Worm (Caenorhabditis elegans) whole organism, L4 larva: ENCODE results near the gene K05F1.9.
"Not testable (repeated sequence)": the region's sequence is repeated elsewhere in the genome, so short reads cannot be mapped to it uniquely, and the experiment has no call there.

Experiments used
- hif-1 ChIP-seq, 2 experiments: sonication (generic microtip); optimal IDR thresholded peaks; 2 replicates each; lab custom pipeline; 2016 to 2017; ENCODE audit warnings: missing compliant biosample characterization in 2 of 2, missing genetic modification characterization in 2 of 2, missing genetic modification reagents in 2 of 2, missing genotype in 2 of 2, mild to moderate bottlenecking in 1 of 2
- mxl-2 ChIP-seq: fragments of 200-800 bp; sonication (Bioruptor generic); conservative IDR thresholded peaks from 2 replicates; pipeline ENCODE4 v1.3.6; 2022; ENCODE audit warnings: missing genetic modification reagents, missing genetic modification characterization, missing compliant biosample characterization

DNA sequence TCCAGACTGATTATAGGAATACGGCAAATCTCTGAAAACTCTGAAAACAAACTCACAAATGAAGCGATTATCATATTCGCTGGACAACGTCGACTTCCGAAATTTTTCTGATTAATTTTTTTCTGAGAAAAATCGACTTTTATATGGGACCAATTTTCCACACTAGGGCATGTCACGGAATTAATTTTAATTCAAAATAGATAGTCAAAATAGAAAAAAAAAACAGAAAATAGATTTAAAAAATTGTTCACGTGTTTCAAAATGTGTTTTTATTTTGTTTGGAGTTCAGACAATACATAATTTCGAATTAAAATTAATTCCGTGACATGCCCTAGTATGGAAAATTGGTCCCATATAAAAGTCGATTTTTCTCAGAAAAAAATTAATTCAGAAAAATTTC is 43.3 kb downstream of the K05F1.9 start, which contains the start of the genes F10C1.3 and F10C1.23:
- TF ChIP-seq mxl-2; hif-1 (tag; optimal IDR thresholded peaks at IDR 0.05; lab: Kevin White, UChicago): not testable (repeated sequence)
